Fruit fly (Drosophila melanogaster): ENCODE results near the gene Vtld.

The Vtld gene

DNA sequence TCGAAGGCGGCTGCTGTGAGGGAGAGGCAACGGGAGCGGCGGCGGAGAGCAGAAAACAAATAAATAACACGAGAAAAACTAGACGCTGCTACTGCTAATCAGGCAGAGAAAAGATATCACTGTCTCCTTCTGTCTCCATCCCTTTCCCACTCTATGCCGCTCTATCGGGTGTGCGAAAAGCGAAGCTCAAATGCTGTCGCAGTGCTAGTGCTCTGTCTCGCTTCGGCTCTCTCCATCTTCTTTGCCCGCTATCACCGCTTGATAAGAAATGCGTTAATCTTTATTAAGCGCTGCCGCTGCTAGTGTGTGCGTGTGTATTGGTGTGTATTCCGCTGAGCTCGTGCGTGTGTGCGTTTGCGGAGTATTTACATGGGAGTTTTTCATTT, 31.5 kb downstream of the Vtld start (continued):
- no peak for TF ChIP-seq dmrt11E (tag; optimal IDR thresholded peaks at IDR 0.05)
- TF ChIP-seq Dfd (GFP tag; optimal IDR thresholded peaks at IDR 0.05): no peak
- TF ChIP-seq p53 (GFP tag; optimal IDR thresholded peaks at IDR 0.05): no peak
- no peak for TF ChIP-seq CG32772 (GFP tag; IDR thresholded peaks at IDR 0.05)
- TF ChIP-seq ind (GFP tag; optimal IDR thresholded peaks at IDR 0.05): no peak
- peak; percentile 15 for TF ChIP-seq CG17385 (GFP tag; optimal IDR thresholded peaks at IDR 0.05)
- TF ChIP-seq CG12236 (GFP tag; optimal IDR thresholded peaks at IDR 0.05): no peak
- no peak for TF ChIP-seq CG12744 (GFP tag; optimal IDR thresholded peaks at IDR 0.05)
- no peak for TF ChIP-seq sim (GFP tag; IDR thresholded peaks at IDR 0.05)
- no peak for TF ChIP-seq CG18764 (GFP tag; optimal IDR thresholded peaks at IDR 0.05)
- peak; percentile 52 for TF ChIP-seq gro (GFP tag; optimal IDR thresholded peaks at IDR 0.05)
- TF ChIP-seq CG4730 (GFP tag; IDR thresholded peaks at IDR 0.05): no peak
- TF ChIP-seq stc (GFP tag; IDR thresholded peaks at IDR 0.05): 0 out of 2 replicates have a peak, but pooled peaks have one; percentile 18
- TF ChIP-seq CG9797 (GFP tag; optimal IDR thresholded peaks at IDR 0.05): no peak
- TF ChIP-seq CG6689 (GFP tag; IDR thresholded peaks at IDR 0.05): 0 out of 2 replicates have a peak, but pooled peaks have one; percentile 4
- TF ChIP-seq Usf (GFP tag; optimal IDR thresholded peaks at IDR 0.05): no peak
- no peak for TF ChIP-seq toy (GFP tag; IDR thresholded peaks at IDR 0.05)
- TF ChIP-seq ems (GFP tag; optimal IDR thresholded peaks at IDR 0.05): no peak
- TF ChIP-seq Atf3 (GFP tag; optimal IDR thresholded peaks at IDR 0.05): no peak
- no peak for TF ChIP-seq Meics (GFP tag; optimal IDR thresholded peaks at IDR 0.05)
- no peak for TF ChIP-seq CG8478 (optimal IDR thresholded peaks at IDR 0.05)
- peak; percentile 82 for TF ChIP-seq CG12769 (tag; optimal IDR thresholded peaks at IDR 0.05)
- peak; percentile 2 for TF ChIP-seq her (GFP tag; optimal IDR thresholded peaks at IDR 0.05)
- TF ChIP-seq CG3281 (GFP tag; optimal IDR thresholded peaks at IDR 0.05): peak; percentile 39
- peak; percentile 10 for TF ChIP-seq pb (GFP tag; optimal IDR thresholded peaks at IDR 0.05)
- TF ChIP-seq pnt (GFP tag; optimal IDR thresholded peaks at IDR 0.05): no peak
- no peak for TF ChIP-seq Ada2b (GFP tag; IDR thresholded peaks at IDR 0.05)
- no peak for TF ChIP-seq Rx (GFP tag; IDR thresholded peaks at IDR 0.05)
- TF ChIP-seq CG11696 (GFP tag; IDR thresholded peaks at IDR 0.05): no peak
- no peak for TF ChIP-seq CG7556 (GFP tag; optimal IDR thresholded peaks at IDR 0.05)
- TF ChIP-seq HLH4C (GFP tag; IDR thresholded peaks at IDR 0.05; ENCODE audit: partially characterized antibody): no peak
- peak; percentile 38 for TF ChIP-seq kah (GFP tag; optimal IDR thresholded peaks at IDR 0.05)
- TF ChIP-seq CG6791 (GFP tag; IDR thresholded peaks at IDR 0.05; ENCODE audit: partially characterized antibody): no peak
- TF ChIP-seq en (GFP tag; optimal IDR thresholded peaks at IDR 0.05): no peak
- no peak for TF ChIP-seq usp (GFP tag; optimal IDR thresholded peaks at IDR 0.05)
- TF ChIP-seq CG15514 (GFP tag; optimal IDR thresholded peaks at IDR 0.05): peak; percentile 35
- TF ChIP-seq ase (GFP tag; IDR thresholded peaks at IDR 0.05): no peak
- no peak for TF ChIP-seq Optix (GFP tag; IDR thresholded peaks at IDR 0.05)
- TF ChIP-seq bab2 (GFP tag; optimal IDR thresholded peaks at IDR 0.05): no peak
- TF ChIP-seq bbx (GFP tag; IDR thresholded peaks at IDR 0.05; ENCODE audit: partially characterized antibody): no peak
- TF ChIP-seq CG8924 (tag; optimal IDR thresholded peaks at IDR 0.05): peak; percentile 12
- TF ChIP-seq zen (tag; optimal IDR thresholded peaks at IDR 0.05): peak; percentile 26
- no peak for TF ChIP-seq CG10366 (GFP tag; IDR thresholded peaks at IDR 0.05)
- no peak for TF ChIP-seq fd3F (GFP tag; optimal IDR thresholded peaks at IDR 0.05)
- peak; percentile 55 for TF ChIP-seq Fer1 (GFP tag; optimal IDR thresholded peaks at IDR 0.05)
- no peak for TF ChIP-seq CG18011 (GFP tag; optimal IDR thresholded peaks at IDR 0.05)
- peak; percentile 73 for TF ChIP-seq otp (GFP tag; IDR thresholded peaks at IDR 0.05)
- no peak for TF ChIP-seq slou (GFP tag; optimal IDR thresholded peaks at IDR 0.05)
- no peak for TF ChIP-seq klu (GFP tag; IDR thresholded peaks at IDR 0.05)
- peak; percentile 70 for TF ChIP-seq mirr (GFP tag; optimal IDR thresholded peaks at IDR 0.05)
- TF ChIP-seq nmo (GFP tag; optimal IDR thresholded peaks at IDR 0.05): no peak
- TF ChIP-seq Gug (GFP tag; IDR thresholded peaks at IDR 0.05): no peak
- no peak for TF ChIP-seq CG10654 (GFP tag; optimal IDR thresholded peaks at IDR 0.05)

All from whole organism, embryonic.